Worm (Caenorhabditis elegans): ENCODE measurements around the gene dyc-1.

DNA sequence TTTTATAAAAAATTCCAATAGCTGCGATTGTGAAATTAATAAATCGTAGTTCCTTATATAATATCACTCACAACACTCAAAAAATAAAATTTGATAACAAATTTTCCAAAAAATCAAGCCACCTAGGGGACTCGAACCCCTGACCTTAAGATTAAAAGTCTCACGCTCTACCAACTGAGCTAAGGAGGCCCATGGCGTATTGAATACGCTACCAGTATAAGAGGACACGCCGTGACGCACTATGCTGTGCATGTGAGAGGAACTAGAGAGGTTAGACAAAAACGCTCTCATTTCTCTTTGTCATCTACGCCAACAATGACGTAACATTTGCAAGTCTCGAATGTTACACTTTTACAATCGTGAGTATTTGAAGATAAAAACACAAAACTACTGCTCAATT, 14.5 kb downstream of the dyc-1 start:
- TF ChIP-seq ztf-3 (GFP tag; optimal IDR thresholded peaks at IDR 0.05), result peak; percentile 61
- peak; percentile 78; the same call in 1 of the 2 replicates for TF ChIP-seq madf-3 (GFP tag; IDR thresholded peaks at IDR 0.05)
- TF ChIP-seq tbx-9 (tag; optimal IDR thresholded peaks at IDR 0.05; ENCODE audit: borderline replicate concordance), result peak; percentile 84
- peak; percentile 98 for TF ChIP-seq ztf-25 (GFP tag; IDR thresholded peaks at IDR 0.05)
- peak; percentile 51 for TF ChIP-seq unc-130 (GFP tag; optimal IDR thresholded peaks at IDR 0.05)
- peak; percentile 91 for TF ChIP-seq hmg-1.2 (GFP tag; IDR thresholded peaks at IDR 0.05)
- TF ChIP-seq lir-1 (GFP tag; conservative IDR thresholded peaks at IDR 0.05), result peak; percentile 72
- TF ChIP-seq ceh-40 (GFP tag; IDR thresholded peaks at IDR 0.05), result peak; percentile 88
- TF ChIP-seq mxl-1 (tag; optimal IDR thresholded peaks at IDR 0.05), result peak; percentile 96
- TF ChIP-seq pha-4 (tag; optimal IDR thresholded peaks at IDR 0.05), result no peak
- TF ChIP-seq aptf-3 (GFP tag; IDR thresholded peaks at IDR 0.05), result peak; percentile 95
- TF ChIP-seq F52B5.7 (tag; optimal IDR thresholded peaks at IDR 0.05), result peak; percentile 95

Measured in whole organism, young adult.